Worm (Caenorhabditis elegans) whole organism, L1 larva: Measurements from ENCODE around the gene cyp-25A3.

ENCODE experiments used
- C16A3.4 ChIP-seq: fragments of 150-350 bp; optimal IDR thresholded peaks from 2 replicates; lab custom pipeline; 2014; ENCODE audit warnings: missing biosample characterization, missing genetic modification characterization
- C34B4.2 ChIP-seq: sonication (generic microtip); optimal IDR thresholded peaks from 2 replicates; lab custom pipeline; 2017; ENCODE audit warnings: mild to moderate bottlenecking, missing genetic modification characterization, missing compliant biosample characterization
- Y116A8C.19 ChIP-seq: sonication (generic microtip); optimal IDR thresholded peaks from 2 replicates; lab custom pipeline; 2016; ENCODE audit warnings: missing compliant biosample characterization, missing genetic modification characterization, borderline replicate concordance
- blmp-1 ChIP-seq: fragments of 150-350 bp; optimal IDR thresholded peaks from 2 replicates; lab custom pipeline; 2014; ENCODE audit warnings: missing biosample characterization, missing genetic modification characterization
- ceh-63 ChIP-seq: fragments of 200-800 bp; sonication (Bioruptor generic); optimal IDR thresholded peaks from 2 replicates; lab custom pipeline; 2018; ENCODE audit warnings: mild to moderate bottlenecking, missing genetic modification characterization, missing compliant biosample characterization
- ceh-82 ChIP-seq, 3 experiments: fragments of 150-350 bp in 1 of 3; sonication (generic microtip) in 2 of 3; optimal IDR thresholded peaks; 2 replicates each; lab custom pipeline; 2014 to 2017; ENCODE audit warnings: missing biosample characterization in 3 of 3, missing genetic modification characterization in 3 of 3
- ceh-88 ChIP-seq: fragments of 200-800 bp; sonication (Bioruptor generic); IDR thresholded peaks from 2 replicates; pipeline ENCODE4 v1.3.6; 2022; ENCODE audit warnings: missing genetic modification characterization, missing compliant biosample characterization
- ceh-90 ChIP-seq: sonication (generic microtip); optimal IDR thresholded peaks from 2 replicates; lab custom pipeline; 2016; ENCODE audit warnings: missing genetic modification characterization, missing compliant biosample characterization
- dpl-1 ChIP-seq, 3 experiments: fragments of 150-350 bp in 2 of 3; sonication (generic microtip) in 1 of 3; optimal IDR thresholded peaks; 2 replicates each; lab custom pipeline; 2014 to 2017; ENCODE audit warnings: missing biosample characterization in 3 of 3, missing genetic modification characterization in 3 of 3, missing genetic modification reagents in 3 of 3
- efl-1 ChIP-seq, 4 experiments: fragments of 150-350 bp; optimal IDR thresholded peaks in 3 of 4; peaks in 1 of 4; 1 replicate in 1 of 4; 2 replicates in 3 of 4; lab custom pipeline; 2014; ENCODE audit warnings: missing biosample characterization in 2 of 4, missing genetic modification characterization in 2 of 4, missing genetic modification reagents in 2 of 4
- elt-2 ChIP-seq: sonication (generic microtip); optimal IDR thresholded peaks from 2 replicates; lab custom pipeline; 2016; ENCODE audit warnings: missing genetic modification characterization, mild to moderate bottlenecking, inconsistent platforms, missing compliant biosample characterization, missing genetic modification reagents
- elt-3 ChIP-seq, 6 experiments: fragments of 150-350 bp in 1 of 6; sonication (generic microtip); optimal IDR thresholded peaks; 2 replicates each; lab custom pipeline; 2017 to 2018; ENCODE audit warnings: missing biosample characterization in 6 of 6, missing genetic modification characterization in 6 of 6, inconsistent platforms in 1 of 6
- ets-5 ChIP-seq: fragments of 200-800 bp; sonication (Bioruptor generic); IDR thresholded peaks from 2 replicates; pipeline ENCODE4 v1.3.6; 2022; ENCODE audit warnings: missing genetic modification characterization, missing compliant biosample characterization
- grh-1 ChIP-seq: fragments of 200-800 bp; sonication (Bioruptor generic); IDR thresholded peaks from 2 replicates; pipeline ENCODE4 v1.3.6; 2022; ENCODE audit warnings: missing genetic modification reagents, missing genetic modification characterization, missing compliant biosample characterization
- hpl-2 ChIP-seq: fragments of 150-350 bp; optimal IDR thresholded peaks from 2 replicates; lab custom pipeline; 2014; ENCODE audit warnings: missing biosample characterization, missing genetic modification reagents, missing genetic modification characterization
- isw-1 ChIP-seq: fragments of 200-800 bp; sonication (Bioruptor generic); IDR thresholded peaks from 2 replicates; pipeline ENCODE4 v1.3.6; 2022; ENCODE audit warnings: missing genetic modification characterization, missing compliant biosample characterization
- lin-14 ChIP-seq: fragments of 200-800 bp; sonication (Bioruptor generic); optimal IDR thresholded peaks from 2 replicates; lab custom pipeline; 2018; ENCODE audit warnings: mild to moderate bottlenecking, missing genetic modification characterization, moderate library complexity, missing compliant biosample characterization
- lin-35 ChIP-seq, 2 experiments: fragments of 150-350 bp; optimal IDR thresholded peaks; 2 replicates each; lab custom pipeline; 2014; ENCODE audit warnings: missing biosample characterization in 2 of 2, missing genetic modification characterization in 2 of 2, missing genetic modification reagents in 2 of 2
- lir-3 ChIP-seq: sonication (generic microtip); optimal IDR thresholded peaks from 2 replicates; lab custom pipeline; 2016; ENCODE audit warnings: mild to moderate bottlenecking, missing genetic modification characterization, moderate library complexity, missing compliant biosample characterization; ENCODE audit not compliant: poor library complexity
- lsy-2 ChIP-seq, 2 experiments: fragments of 150-350 bp; optimal IDR thresholded peaks; 2 replicates each; lab custom pipeline; 2014; ENCODE audit warnings: missing biosample characterization in 2 of 2, missing genetic modification characterization in 2 of 2
- mab-9 ChIP-seq: fragments of 200-800 bp; sonication (Bioruptor generic); IDR thresholded peaks from 2 replicates; pipeline ENCODE4 v1.3.6; 2022; ENCODE audit warnings: missing genetic modification reagents, missing genetic modification characterization, missing compliant biosample characterization
- mdl-1 ChIP-seq, 2 experiments: fragments of 150-350 bp; optimal IDR thresholded peaks; 2 replicates each; lab custom pipeline; 2014 to 2017; ENCODE audit warnings: missing biosample characterization in 2 of 2, missing genetic modification characterization in 2 of 2, inconsistent platforms in 1 of 2
- mep-1 ChIP-seq: fragments of 150-350 bp; optimal IDR thresholded peaks from 2 replicates; lab custom pipeline; 2014; ENCODE audit warnings: missing biosample characterization, missing genetic modification characterization
- nhr-19 ChIP-seq: fragments of 200-800 bp; sonication (Bioruptor generic); conservative IDR thresholded peaks from 2 replicates; pipeline ENCODE4 v1.3.6; 2022; ENCODE audit warnings: missing genetic modification characterization, missing compliant biosample characterization
- nhr-20 ChIP-seq: sonication (generic microtip); optimal IDR thresholded peaks from 2 replicates; lab custom pipeline; 2016; ENCODE audit warnings: mild to moderate bottlenecking, missing genetic modification characterization, missing compliant biosample characterization
- nhr-237 ChIP-seq: fragments of 150-350 bp; optimal IDR thresholded peaks from 2 replicates; lab custom pipeline; 2014; ENCODE audit warnings: missing biosample characterization, missing genetic modification characterization
- nhr-47 ChIP-seq: sonication (generic microtip); optimal IDR thresholded peaks from 2 replicates; lab custom pipeline; 2016; ENCODE audit warnings: mild to moderate bottlenecking, missing genetic modification characterization, moderate library complexity, missing compliant biosample characterization
- nhr-71 ChIP-seq: sonication (generic microtip); optimal IDR thresholded peaks from 2 replicates; lab custom pipeline; 2016; ENCODE audit warnings: mild to moderate bottlenecking, missing genetic modification characterization, moderate library complexity, missing compliant biosample characterization
- nhr-85 ChIP-seq: sonication (generic microtip); peaks from one replicate; lab custom pipeline; 2016; ENCODE audit warnings: missing genetic modification characterization, inconsistent platforms, missing compliant biosample characterization
- nhr-90 ChIP-seq: sonication (generic microtip); optimal IDR thresholded peaks from 2 replicates; lab custom pipeline; 2016; ENCODE audit warnings: mild to moderate bottlenecking, missing genetic modification characterization, missing compliant biosample characterization; ENCODE audit not compliant: poor library complexity
- pag-3 ChIP-seq: sonication (generic microtip); optimal IDR thresholded peaks from 2 replicates; lab custom pipeline; 2017; ENCODE audit warnings: missing genetic modification characterization, mild to moderate bottlenecking, missing compliant biosample characterization, antibody characterized with exemption, borderline replicate concordance; ENCODE audit not compliant: insufficient read depth
- rnt-1 ChIP-seq: sonication (generic microtip); optimal IDR thresholded peaks from 2 replicates; lab custom pipeline; 2016; ENCODE audit warnings: mild to moderate bottlenecking, missing genetic modification characterization, moderate library complexity, missing compliant biosample characterization
- skn-1 ChIP-seq: fragments of 150-350 bp; optimal IDR thresholded peaks from 2 replicates; lab custom pipeline; 2014; ENCODE audit warnings: missing biosample characterization, missing genetic modification characterization
- snu-23 ChIP-seq: sonication (generic microtip); optimal IDR thresholded peaks from 2 replicates; lab custom pipeline; 2016; ENCODE audit warnings: missing genetic modification characterization, missing compliant biosample characterization
- sptf-1 ChIP-seq: fragments of 150-350 bp; optimal IDR thresholded peaks from 2 replicates; lab custom pipeline; 2014; ENCODE audit warnings: missing biosample characterization, missing genetic modification characterization
- sup-37 ChIP-seq: fragments of 200-800 bp; sonication (Bioruptor generic); optimal IDR thresholded peaks from 2 replicates; lab custom pipeline; 2018; ENCODE audit warnings: mild to moderate bottlenecking, missing genetic modification characterization, missing compliant biosample characterization
- tlp-1 ChIP-seq: fragments of 150-350 bp; optimal IDR thresholded peaks from 2 replicates; lab custom pipeline; 2014; ENCODE audit warnings: missing biosample characterization, missing genetic modification characterization
- unc-130 ChIP-seq: fragments of 150-350 bp; optimal IDR thresholded peaks from 2 replicates; lab custom pipeline; 2017; ENCODE audit warnings: missing biosample characterization, missing genetic modification characterization, inconsistent platforms
- unc-30 ChIP-seq: sonication (generic microtip); optimal IDR thresholded peaks from 2 replicates; lab custom pipeline; 2017; ENCODE audit warnings: missing biosample characterization, missing genetic modification characterization
- vab-15 ChIP-seq: sonication (generic microtip); optimal IDR thresholded peaks from 2 replicates; lab custom pipeline; 2017; ENCODE audit warnings: missing genotype, mild to moderate bottlenecking, missing genetic modification characterization, missing compliant biosample characterization
- xbp-1 ChIP-seq: sonication (generic microtip); optimal IDR thresholded peaks from 2 replicates; lab custom pipeline; 2016; ENCODE audit warnings: missing genetic modification characterization, missing compliant biosample characterization
- ztf-4 ChIP-seq: fragments of 150-350 bp; optimal IDR thresholded peaks from 2 replicates; lab custom pipeline; 2014; ENCODE audit warnings: missing biosample characterization, missing genetic modification characterization

cyp-25A3 gene

DNA sequence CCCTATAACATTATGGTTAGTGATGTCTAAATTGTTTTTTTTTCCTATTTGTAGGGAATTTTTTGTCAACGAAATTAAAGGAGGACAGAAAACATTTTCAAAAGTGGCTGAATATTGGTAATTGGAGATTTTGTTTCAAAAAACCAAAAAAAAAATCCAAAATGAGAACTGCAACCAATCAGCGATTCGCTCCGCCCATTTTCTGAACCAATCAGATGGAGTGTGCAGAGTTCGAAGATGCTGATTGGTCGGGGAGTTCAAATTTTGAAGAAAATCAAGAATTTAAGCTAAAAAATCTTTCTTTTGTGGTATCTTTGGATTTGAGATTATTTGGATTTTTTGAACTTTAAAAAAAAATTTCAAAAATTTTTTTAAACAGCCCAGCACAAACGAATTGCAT is 41.1 kb downstream of the cyp-25A3 start:
- TF ChIP-seq hpl-2 (no peak), grh-1 (GFP tag; lab: Robert Waterston, UW) (no peak), C16A3.4 (tag; lab: Kevin White, UChicago) (no peak)

- TF ChIP-seq grh-1 (GFP tag; lab: Robert Waterston, UW) (peak; percentile 24; the same call in 1 of the 2 replicates), sup-37 (GFP tag; lab: Kevin White, UChicago) (no peak), C34B4.2 (tag; lab: Kevin White, UChicago) (no peak), isw-1 (GFP tag; lab: Robert Waterston, UW) (no peak), lir-3 (tag; lab: Kevin White, UChicago) (no peak), nhr-19 (peak; percentile 22; the same call in 1 of the 2 replicates), dpl-1 (GFP tag; optimal IDR thresholded peaks at IDR 0.05; lab: Kevin White, UChicago) (peak in 1 of 3 experiments; percentile 30), ets-5 (GFP tag; lab: Robert Waterston, UW) (no peak), C16A3.4 (tag; lab: Kevin White, UChicago) (peak; percentile 21), lin-14 (GFP tag; lab: Kevin White, UChicago) (peak; percentile 70), blmp-1 (tag; lab: Kevin White, UChicago) (peak; percentile 98), lin-35 (GFP tag; optimal IDR thresholded peaks at IDR 0.05; lab: Kevin White, UChicago) (peak in 1 of 2 experiments; percentile 38), nhr-47 (tag; lab: Kevin White, UChicago) (peak; percentile 9), Y116A8C.19 (tag; lab: Kevin White, UChicago) (no peak), ztf-4 (tag; lab: Kevin White, UChicago) (peak; percentile 41), unc-130 (tag; lab: Kevin White, UChicago) (peak; percentile 80), pag-3 (no peak), ceh-82 (tag; optimal IDR thresholded peaks at IDR 0.05; lab: Kevin White, UChicago) (no peak), mab-9 (GFP tag; lab: Robert Waterston, UW) (no peak), snu-23 (GFP tag; lab: Kevin White, UChicago) (peak; percentile 49), tlp-1 (tag; lab: Kevin White, UChicago) (no peak), nhr-237 (no peak), nhr-90 (peak; percentile 41), nhr-85 (tag; lab: Kevin White, UChicago) (peak; percentile 94), mdl-1 (tag; optimal IDR thresholded peaks at IDR 0.05; lab: Kevin White, UChicago) (peak in 1 of 2 experiments; percentile 74), vab-15 (tag; lab: Kevin White, UChicago) (no peak), elt-3 (tag; optimal IDR thresholded peaks at IDR 0.05; lab: Kevin White, UChicago) (peak in 2 of 6 experiments; percentile 1 to 20), xbp-1 (peak; percentile 12), ceh-88 (GFP tag; lab: Robert Waterston, UW) (no peak), rnt-1 (peak; percentile 33), skn-1 (tag; lab: Kevin White, UChicago) (no peak), efl-1 (optimal IDR thresholded peaks at IDR 0.05; lab: Kevin White, UChicago) (peak in 1 of 2 experiments; percentile 11), efl-1 (GFP tag; optimal IDR thresholded peaks at IDR 0.05 in 1 of 2; lab: Kevin White, UChicago) (peak in 1 of 2 experiments; percentile 80), nhr-71 (tag; lab: Kevin White, UChicago) (peak; percentile 60), lsy-2 (tag; optimal IDR thresholded peaks at IDR 0.05; lab: Kevin White, UChicago) (peak in 1 of 2 experiments; percentile 38), elt-2 (tag; lab: Kevin White, UChicago) (peak; percentile 7), hpl-2 (no peak), sptf-1 (tag; lab: Kevin White, UChicago) (no peak), mep-1 (peak; percentile 48), unc-30 (tag; lab: Kevin White, UChicago) (no peak), nhr-20 (peak; percentile 53), ceh-63 (no peak), ceh-90 (no peak)
Observed at ce11 chrIII:3797180-3798026, 42.1 kb downstream of the cyp-25A3 start.
